Worm (Caenorhabditis elegans) whole organism, L2 larva: Measurements from ENCODE around the gene mcm-7.
"Not testable (repeated sequence)": the region's sequence is repeated elsewhere in the genome, so short reads cannot be mapped to it uniquely, and the experiment has no call there.

Experiments
- R02D3.7 ChIP-seq: fragments of 150-350 bp; optimal IDR thresholded peaks from 2 replicates; lab custom pipeline; 2014; ENCODE audit warnings: missing biosample characterization, missing genetic modification characterization
- Y55F3AM.14 ChIP-seq: fragments of 200-800 bp; sonication (Bioruptor generic); optimal IDR thresholded peaks from 2 replicates; lab custom pipeline; 2018; ENCODE audit warnings: mild to moderate bottlenecking, missing genetic modification characterization, missing compliant biosample characterization
- alr-1 ChIP-seq: fragments of 150-350 bp; optimal IDR thresholded peaks from 2 replicates; lab custom pipeline; 2014; ENCODE audit warnings: missing biosample characterization, missing genetic modification characterization
- aly-2 ChIP-seq: fragments of 150-350 bp; optimal IDR thresholded peaks from 2 replicates; lab custom pipeline; 2014; ENCODE audit warnings: missing biosample characterization, missing genetic modification characterization
- ama-1 ChIP-seq: fragments of 150-350 bp; optimal IDR thresholded peaks from 2 replicates; lab custom pipeline; 2018; ENCODE audit warnings: inconsistent platforms
- ceh-16 ChIP-seq: fragments of 150-350 bp; optimal IDR thresholded peaks from 2 replicates; lab custom pipeline; 2014; ENCODE audit warnings: missing biosample characterization, missing genetic modification characterization
- ceh-82 ChIP-seq: fragments of 150-350 bp; optimal IDR thresholded peaks from 2 replicates; lab custom pipeline; 2014; ENCODE audit warnings: missing biosample characterization, missing genetic modification characterization
- crh-2 ChIP-seq: sonication (generic microtip); optimal IDR thresholded peaks from 2 replicates; lab custom pipeline; 2017; ENCODE audit warnings: missing biosample characterization, missing genetic modification characterization
- dmd-4 ChIP-seq: sonication (generic microtip); optimal IDR thresholded peaks from 2 replicates; lab custom pipeline; 2017; ENCODE audit warnings: missing biosample characterization, missing genetic modification characterization
- egl-27 ChIP-seq: sonication (generic microtip); optimal IDR thresholded peaks from 3 replicates; lab custom pipeline; 2017; ENCODE audit warnings: missing biosample characterization, missing genetic modification reagents, missing genetic modification characterization
- elt-1 ChIP-seq: fragments of 150-350 bp; optimal IDR thresholded peaks from 2 replicates; lab custom pipeline; 2014; ENCODE audit warnings: missing biosample characterization, missing genetic modification characterization
- elt-3 ChIP-seq: sonication (generic microtip); optimal IDR thresholded peaks from 2 replicates; lab custom pipeline; 2017; ENCODE audit warnings: missing biosample characterization, missing genetic modification characterization
- lin-11 ChIP-seq: fragments of 150-350 bp; sonication (generic microtip); optimal IDR thresholded peaks from 2 replicates; lab custom pipeline; 2014; ENCODE audit warnings: missing biosample characterization, missing genetic modification characterization, inconsistent platforms, mixed read lengths
- lin-13 ChIP-seq: fragments of 150-350 bp; optimal IDR thresholded peaks from 2 replicates; lab custom pipeline; 2014; ENCODE audit warnings: missing biosample characterization, missing genetic modification reagents, missing genetic modification characterization
- lin-39 ChIP-seq: fragments of 150-350 bp; optimal IDR thresholded peaks from 2 replicates; lab custom pipeline; 2014; ENCODE audit warnings: missing biosample characterization, missing genetic modification reagents, missing genetic modification characterization
- mab-5 ChIP-seq: fragments of 150-350 bp; optimal IDR thresholded peaks from 2 replicates; lab custom pipeline; 2014; ENCODE audit warnings: missing biosample characterization, missing genetic modification characterization
- mbf-1 ChIP-seq: sonication (generic microtip); optimal IDR thresholded peaks from 2 replicates; lab custom pipeline; 2017; ENCODE audit warnings: missing biosample characterization, missing genetic modification characterization
- mdl-1 ChIP-seq, 2 experiments: fragments of 150-350 bp in 1 of 2; sonication (generic microtip) in 1 of 2; optimal IDR thresholded peaks; 2 replicates each; lab custom pipeline; 2017; ENCODE audit warnings: missing biosample characterization in 2 of 2, missing genetic modification characterization in 2 of 2
- nhr-11 ChIP-seq: fragments of 150-350 bp; optimal IDR thresholded peaks from 2 replicates; lab custom pipeline; 2014; ENCODE audit warnings: missing biosample characterization, missing genetic modification characterization
- nhr-12 ChIP-seq: fragments of 150-350 bp; optimal IDR thresholded peaks from 2 replicates; lab custom pipeline; 2014; ENCODE audit warnings: missing biosample characterization, missing genetic modification characterization
- nhr-129 ChIP-seq: fragments of 150-350 bp; optimal IDR thresholded peaks from 2 replicates; lab custom pipeline; 2014; ENCODE audit warnings: missing biosample characterization, missing genetic modification characterization
- nhr-21 ChIP-seq: fragments of 150-350 bp; optimal IDR thresholded peaks from 2 replicates; lab custom pipeline; 2014; ENCODE audit warnings: missing biosample characterization, missing genetic modification characterization
- nhr-237 ChIP-seq: fragments of 150-350 bp; optimal IDR thresholded peaks from 2 replicates; lab custom pipeline; 2014; ENCODE audit warnings: missing biosample characterization, missing genetic modification characterization
- nhr-25 ChIP-seq: fragments of 150-350 bp; sonication (generic microtip); optimal IDR thresholded peaks from 3 replicates; lab custom pipeline; 2014; ENCODE audit warnings: missing biosample characterization, missing genetic modification characterization
- nhr-6 ChIP-seq: fragments of 150-350 bp; optimal IDR thresholded peaks from 2 replicates; lab custom pipeline; 2014; ENCODE audit warnings: missing biosample characterization, missing genetic modification characterization
- nhr-77 ChIP-seq: fragments of 150-350 bp; optimal IDR thresholded peaks from 2 replicates; lab custom pipeline; 2014; ENCODE audit warnings: missing biosample characterization, missing genetic modification characterization
- peb-1 ChIP-seq: fragments of 150-350 bp; optimal IDR thresholded peaks from 2 replicates; lab custom pipeline; 2014; ENCODE audit warnings: missing biosample characterization, missing genetic modification characterization
- skn-1 ChIP-seq: sonication (generic microtip); optimal IDR thresholded peaks from 2 replicates; lab custom pipeline; 2017; ENCODE audit warnings: missing biosample characterization, missing genetic modification characterization
- sma-9 ChIP-seq, 2 experiments: fragments of 150-350 bp in 1 of 2; sonication (generic microtip) in 1 of 2; optimal IDR thresholded peaks; 2 replicates each; lab custom pipeline; 2014 to 2016; ENCODE audit warnings: missing genetic modification characterization in 2 of 2, mild to moderate bottlenecking in 1 of 2, missing biosample characterization in 1 of 2, missing compliant biosample characterization in 1 of 2, missing genetic modification reagents in 1 of 2, moderate library complexity in 1 of 2
- unc-39 ChIP-seq: fragments of 150-350 bp; optimal IDR thresholded peaks from 2 replicates; lab custom pipeline; 2014; ENCODE audit warnings: missing biosample characterization, missing genetic modification characterization
- unc-62 ChIP-seq: fragments of 150-350 bp; optimal IDR thresholded peaks from 2 replicates; lab custom pipeline; 2014; ENCODE audit warnings: missing biosample characterization, missing genetic modification reagents, missing genetic modification characterization
- zag-1 ChIP-seq: fragments of 150-350 bp; optimal IDR thresholded peaks from 2 replicates; lab custom pipeline; 2014; ENCODE audit warnings: missing biosample characterization, missing genetic modification characterization
- ztf-1 ChIP-seq: fragments of 200-800 bp; sonication (Bioruptor generic); conservative IDR thresholded peaks from 2 replicates; pipeline ENCODE4 v1.3.6; 2022; ENCODE audit warnings: missing genetic modification characterization, missing compliant biosample characterization
- ztf-11 ChIP-seq: sonication (generic microtip); optimal IDR thresholded peaks from 2 replicates; lab custom pipeline; 2017; ENCODE audit warnings: missing biosample characterization, missing genetic modification characterization

The mcm-7 gene

DNA sequence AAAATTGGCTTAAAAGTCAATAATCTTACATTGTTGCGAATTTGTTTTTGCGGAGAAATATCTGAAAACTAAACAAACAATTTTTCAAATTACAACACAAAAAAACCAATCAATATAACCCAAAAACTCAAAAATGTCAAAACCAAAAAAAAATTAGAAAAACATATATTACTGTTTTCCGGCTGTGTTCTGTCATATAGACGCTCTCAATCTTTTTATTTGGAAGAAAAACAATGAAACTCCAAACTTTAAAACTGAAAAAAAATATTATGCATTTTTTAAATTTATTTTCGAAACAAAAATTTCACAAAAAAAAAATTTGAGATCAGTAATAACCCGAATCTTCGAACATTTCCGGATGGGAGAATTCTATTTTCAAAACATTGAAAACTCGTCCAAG, 24.3 kb upstream of the mcm-7 start, which contains the start of gene R02D1.2:
Gene R02D1.2 (minus strand): TSS at position 101 of the 400 bp plus-strand sequence.
- no peak for TF ChIP-seq ztf-1 (GFP tag; lab: Robert Waterston, UW)
- no peak for TF ChIP-seq lin-11 (tag; lab: Kevin White, UChicago)
- TF ChIP-seq mdl-1 (tag; optimal IDR thresholded peaks at IDR 0.05; lab: Kevin White, UChicago): no peak
- no peak for TF ChIP-seq ceh-82 (tag; lab: Kevin White, UChicago)
- TF ChIP-seq lin-39 (tag; lab: Kevin White, UChicago): no peak
- no peak for TF ChIP-seq nhr-6
- no peak for TF ChIP-seq nhr-77 (tag; lab: Kevin White, UChicago)
- TF ChIP-seq sma-9 (GFP tag; optimal IDR thresholded peaks at IDR 0.05; lab: Kevin White, UChicago): no peak
- no peak for TF ChIP-seq sma-9 (tag; optimal IDR thresholded peaks at IDR 0.05; lab: Kevin White, UChicago)
- TF ChIP-seq peb-1: no peak
- no peak for TF ChIP-seq nhr-25 (tag; lab: Kevin White, UChicago)
- TF ChIP-seq ceh-16: no peak
- no peak for TF ChIP-seq mbf-1 (tag; lab: Kevin White, UChicago)
- no peak for TF ChIP-seq nhr-21
- no peak for TF ChIP-seq crh-2 (tag; lab: Kevin White, UChicago)
- TF ChIP-seq elt-3 (tag; lab: Kevin White, UChicago): no peak
- no peak for TF ChIP-seq alr-1 (tag; lab: Kevin White, UChicago)
- TF ChIP-seq skn-1: no peak
- no peak for TF ChIP-seq Y55F3AM.14 (GFP tag; lab: Kevin White, UChicago)
- TF ChIP-seq nhr-129: no peak

DNA sequence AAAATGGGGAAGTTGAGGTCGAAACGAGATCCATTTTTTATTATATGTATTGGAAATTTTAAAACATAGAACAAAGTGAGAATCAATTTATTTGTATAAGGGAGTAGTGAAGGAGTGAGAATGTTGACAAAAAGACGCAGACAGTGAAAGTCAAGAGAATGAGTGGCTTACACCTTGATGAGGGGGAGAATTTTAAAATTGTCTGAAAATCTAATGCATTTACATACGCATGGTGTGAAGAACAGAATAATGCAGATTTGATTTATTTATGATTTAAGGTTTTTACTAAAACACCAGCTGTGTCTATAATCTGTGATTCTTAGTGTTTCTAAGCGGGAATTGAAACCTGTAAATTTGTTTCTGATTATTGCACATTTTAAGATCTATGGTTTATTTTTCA, 21.6 kb upstream of the mcm-7 start, which contains the start of gene nhr-125:
Gene nhr-125 (minus strand): TSS at position 101 of the 400 bp plus-strand sequence.
- TF ChIP-seq lin-13 (no peak), nhr-25 (tag; lab: Kevin White, UChicago) (no peak), egl-27 (no peak), lin-11 (tag; lab: Kevin White, UChicago) (no peak), ceh-16 (no peak), mab-5 (no peak), R02D3.7 (tag; lab: Kevin White, UChicago) (no peak), nhr-237 (no peak), elt-3 (tag; lab: Kevin White, UChicago) (no peak), alr-1 (tag; lab: Kevin White, UChicago) (no peak), unc-39 (tag; lab: Kevin White, UChicago) (no peak), unc-62 (GFP tag; lab: Kevin White, UChicago) (no peak), sma-9 (GFP tag; optimal IDR thresholded peaks at IDR 0.05; lab: Kevin White, UChicago) (no peak), sma-9 (tag; optimal IDR thresholded peaks at IDR 0.05; lab: Kevin White, UChicago) (no peak), ztf-11 (tag; lab: Kevin White, UChicago) (no peak), nhr-12 (tag; lab: Kevin White, UChicago) (no peak)

DNA sequence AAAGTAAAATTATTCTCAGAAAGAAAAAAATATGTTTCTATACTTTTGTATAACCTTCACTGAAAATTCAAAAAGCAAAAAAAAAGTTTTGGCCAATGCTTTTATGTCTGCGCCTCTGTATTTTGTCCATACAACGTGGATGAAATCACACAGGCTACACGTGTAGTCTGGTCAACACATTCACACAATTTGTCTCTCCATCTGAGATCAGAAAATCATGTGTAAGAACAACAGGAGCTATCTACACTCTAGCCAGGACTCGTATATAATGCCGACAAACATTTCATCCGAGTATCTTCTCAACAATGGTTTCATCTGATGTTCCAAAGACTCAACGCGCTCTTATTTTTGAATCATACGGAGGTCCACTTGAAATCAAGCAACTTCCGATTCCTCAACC, 20.1 kb upstream of the mcm-7 start, which contains the start of gene D2063.1:
Gene D2063.1 (plus strand): TSS at position 281 of the 400 bp plus-strand sequence.
- TF ChIP-seq nhr-129 (peak; percentile 3), R02D3.7 (tag; lab: Kevin White, UChicago) (no peak)

DNA sequence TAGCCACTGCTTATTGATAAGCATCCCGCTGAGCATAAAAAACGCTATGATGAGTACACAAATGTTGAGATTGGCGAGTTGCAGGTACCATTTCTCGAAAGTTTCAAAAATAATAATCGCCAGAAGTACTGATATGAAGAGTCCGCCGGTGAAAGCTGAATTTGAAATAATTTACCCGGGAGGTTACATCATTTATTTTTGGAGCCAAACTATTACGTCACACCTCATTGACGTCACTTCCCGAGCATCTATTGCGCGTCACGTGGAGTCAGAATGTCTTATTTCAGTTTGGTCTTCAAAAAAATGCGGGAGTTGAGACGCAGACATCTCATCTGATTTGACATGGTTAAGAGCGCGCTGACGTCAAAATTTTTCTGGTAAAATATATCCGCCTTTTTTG, 16.1 kb upstream of the mcm-7 start:
- no peak for TF ChIP-seq elt-1 (tag; lab: Kevin White, UChicago)
- TF ChIP-seq zag-1 (tag; lab: Kevin White, UChicago): no peak
- no peak for TF ChIP-seq ceh-16
- no peak for TF ChIP-seq aly-2 (tag; lab: Kevin White, UChicago)
- TF ChIP-seq R02D3.7 (tag; lab: Kevin White, UChicago): no peak
- no peak for TF ChIP-seq ama-1 (lab: Kevin White, UChicago)

DNA sequence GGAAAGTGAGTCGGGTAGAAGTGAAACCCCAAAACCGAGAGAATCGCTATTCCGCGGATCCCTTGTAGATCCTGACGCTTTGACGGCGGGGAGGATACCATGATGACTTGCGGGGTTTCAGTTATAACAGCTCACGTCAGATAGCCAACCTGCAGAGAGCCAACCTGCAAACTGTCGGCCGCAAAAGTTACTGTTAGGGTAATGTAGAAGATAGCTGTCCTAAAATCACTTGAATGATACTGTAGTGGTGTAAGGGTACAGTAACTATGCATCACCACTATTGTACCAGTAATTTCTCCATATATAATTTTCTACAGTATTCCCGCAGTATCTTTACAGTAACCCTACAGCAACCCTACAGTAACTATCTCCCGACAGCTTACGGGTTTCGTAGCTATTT, 14.5 kb upstream of the mcm-7 start, which contains the start of gene oac-12:
Gene oac-12 (minus strand): TSS at position 101 of the 400 bp plus-strand sequence.
- no peak for TF ChIP-seq mab-5
- TF ChIP-seq nhr-21: no peak

DNA sequence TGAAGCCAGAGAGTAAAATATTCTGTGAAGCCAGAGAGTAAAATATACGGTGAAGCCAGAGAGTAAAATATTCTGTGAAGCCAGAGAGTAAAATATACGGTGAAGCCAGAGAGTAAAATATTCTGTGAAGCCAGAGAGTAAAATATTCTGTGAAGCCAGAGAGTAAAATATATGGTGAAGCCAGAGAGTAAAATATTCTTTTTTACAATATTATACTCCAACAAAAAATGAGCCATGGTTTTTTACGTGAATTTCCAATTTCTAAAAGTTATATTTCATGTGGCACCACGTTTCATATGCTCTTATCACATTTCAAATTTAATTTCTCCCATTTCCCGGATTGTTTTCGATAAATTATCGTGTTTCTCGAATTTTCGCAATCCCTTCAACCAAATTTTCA, 10.5 kb upstream of the mcm-7 start, which contains the start of gene irld-1:
Gene irld-1 (plus strand): TSS at position 301 of the 400 bp plus-strand sequence.
- not testable (repeated sequence) for TF ChIP-seq dmd-4 (tag; lab: Kevin White, UChicago); unc-62 (GFP tag; lab: Kevin White, UChicago); nhr-11
